Fruit fly (Drosophila melanogaster): ENCODE results near the gene Trhn.

Gene Trhn

DNA sequence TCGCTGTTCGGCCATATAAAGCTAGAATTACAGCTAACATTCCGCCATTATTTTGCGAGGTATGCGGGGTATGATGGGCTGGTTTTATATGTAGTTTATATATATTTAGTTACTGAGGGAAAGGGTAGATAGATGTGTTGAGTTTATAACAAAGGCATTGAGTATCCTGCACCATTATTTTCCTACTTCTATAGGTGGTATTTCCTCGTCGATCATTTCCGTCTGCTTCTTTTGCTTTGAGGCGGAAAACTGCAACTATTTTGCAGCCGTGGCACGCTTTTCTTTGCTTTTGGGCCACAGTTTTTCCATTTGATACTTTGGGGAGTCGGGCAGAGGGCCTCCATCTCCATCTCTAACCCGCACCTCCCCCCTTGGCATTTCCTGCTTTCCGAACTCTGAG lies 43.7 kb downstream of the Trhn start:
- TF ChIP-seq Dll (optimal IDR thresholded peaks at IDR 0.05) (no peak), usp (GFP tag; optimal IDR thresholded peaks at IDR 0.05) (no peak), EcR (GFP tag; optimal IDR thresholded peaks at IDR 0.05) (no peak), pan (optimal IDR thresholded peaks at IDR 0.05) (no peak), psq (optimal IDR thresholded peaks at IDR 0.05) (no peak), CG8478 (optimal IDR thresholded peaks at IDR 0.05) (no peak)

- TF ChIP-seq pan (optimal IDR thresholded peaks at IDR 0.05) (no peak), Dll (optimal IDR thresholded peaks at IDR 0.05) (no peak), CG8478 (optimal IDR thresholded peaks at IDR 0.05) (no peak)
Observed at dm6 chr3L:1146492-1146891, 46.5 kb downstream of the Trhn start.

- TF ChIP-seq psq (optimal IDR thresholded peaks at IDR 0.05) (no peak), Dll (optimal IDR thresholded peaks at IDR 0.05) (no peak)
Observed at dm6 chr3L:1140539-1140938, 52.4 kb downstream of the Trhn start.

Measured in whole organism.